Worm (Caenorhabditis elegans) whole organism, L3 larva: Measurements from ENCODE around the gene F13E6.2.
A peak's percentile ranks its signal among the peaks of the same experiment; 100 is the strongest.

ENCODE experiments used
- ZK546.5 ChIP-seq: sonication (generic microtip); optimal IDR thresholded peaks from 2 replicates; lab custom pipeline; 2017; ENCODE audit warnings: missing biosample characterization, missing genetic modification characterization
- ceh-16 ChIP-seq: sonication (generic microtip); optimal IDR thresholded peaks from 2 replicates; lab custom pipeline; 2017; ENCODE audit warnings: missing biosample characterization, missing genetic modification characterization
- elt-3 ChIP-seq, 3 experiments: fragments of 150-350 bp in 1 of 3; sonication (generic microtip) in 2 of 3; optimal IDR thresholded peaks; 2 replicates in 2 of 3; 4 replicates in 1 of 3; lab custom pipeline; 2014 to 2017; ENCODE audit warnings: missing biosample characterization in 3 of 3, missing genetic modification characterization in 3 of 3
- lin-39 ChIP-seq: fragments of 150-350 bp; optimal IDR thresholded peaks from 2 replicates; lab custom pipeline; 2018; ENCODE audit warnings: missing biosample characterization, missing genetic modification reagents, missing genetic modification characterization
- nhr-12 ChIP-seq: fragments of 150-350 bp; optimal IDR thresholded peaks from 2 replicates; lab custom pipeline; 2014; ENCODE audit warnings: missing biosample characterization, missing genetic modification characterization
- nhr-28 ChIP-seq: fragments of 150-350 bp; optimal IDR thresholded peaks from 2 replicates; lab custom pipeline; 2014; ENCODE audit warnings: missing biosample characterization, missing genetic modification characterization
- nhr-43 ChIP-seq: sonication (generic microtip); optimal IDR thresholded peaks from 2 replicates; lab custom pipeline; 2016; ENCODE audit warnings: mild to moderate bottlenecking, missing genetic modification characterization, missing compliant biosample characterization; ENCODE audit not compliant: poor library complexity, severe bottlenecking
- nhr-67 ChIP-seq: fragments of 150-350 bp; optimal IDR thresholded peaks from 2 replicates; lab custom pipeline; 2014; ENCODE audit warnings: missing biosample characterization, missing genetic modification characterization
- pha-4 ChIP-seq: fragments of 150-350 bp; optimal IDR thresholded peaks from 2 replicates; lab custom pipeline; 2014; ENCODE audit warnings: missing biosample characterization, missing genetic modification reagents, missing genetic modification characterization
- sea-2 ChIP-seq: fragments of 150-350 bp; sonication (generic microtip); optimal IDR thresholded peaks from 4 replicates; lab custom pipeline; 2014; ENCODE audit warnings: missing biosample characterization, missing genetic modification reagents, missing genetic modification characterization
- skn-1 ChIP-seq: fragments of 150-350 bp; optimal IDR thresholded peaks from 2 replicates; lab custom pipeline; 2014; ENCODE audit warnings: missing biosample characterization, missing genetic modification characterization
- ztf-11 ChIP-seq: fragments of 150-350 bp; optimal IDR thresholded peaks from 2 replicates; lab custom pipeline; 2014; ENCODE audit warnings: missing biosample characterization, missing genetic modification characterization
- ztf-4 ChIP-seq: fragments of 150-350 bp; optimal IDR thresholded peaks from 2 replicates; lab custom pipeline; 2014; ENCODE audit warnings: missing biosample characterization, missing genetic modification characterization

Gene F13E6.2

ce11 chrX:10619554-10620199, 54.4 kb downstream of the F13E6.2 start:
- no peak for TF ChIP-seq nhr-12
- no peak for TF ChIP-seq lin-39 (tag; lab: Kevin White, UChicago)
- no peak for TF ChIP-seq nhr-28 (tag; lab: Kevin White, UChicago)
- TF ChIP-seq pha-4, result no peak
- no peak for TF ChIP-seq ztf-11 (tag; lab: Kevin White, UChicago)
- no peak for TF ChIP-seq sea-2 (GFP tag; lab: Kevin White, UChicago)
- TF ChIP-seq nhr-43 (tag; lab: Kevin White, UChicago), result no peak
- no peak for TF ChIP-seq ceh-16 (tag; lab: Kevin White, UChicago)
- TF ChIP-seq ztf-4, result no peak
- TF ChIP-seq nhr-67, result no peak

- TF ChIP-seq pha-4 (peak; percentile 78), skn-1 (tag; lab: Kevin White, UChicago) (no peak), elt-3 (tag; optimal IDR thresholded peaks at IDR 0.05; lab: Kevin White, UChicago) (no peak), ZK546.5 (tag; lab: Kevin White, UChicago) (no peak), lin-39 (tag; lab: Kevin White, UChicago) (no peak)
- TF ChIP-seq, all 47 proteins: peak for 1
Measured at ce11 chrX:10618619-10619130, 55.4 kb downstream of the F13E6.2 start.
